Worm (Caenorhabditis elegans): ENCODE data around the gene nspg-1.
A peak's percentile ranks its signal among the peaks of the same experiment; 100 is the strongest.

nspg-1 gene

ce11 chrV:12819792-12820453 lies 48.0 kb downstream of the nspg-1 start, which contains the start of the genes ZC443.4 and ugt-18:
ZC443.4 (minus strand) TSS chrV:12819886.
ugt-18 (plus strand) TSS chrV:12820260.
- TF ChIP-seq hmg-4 (GFP tag; optimal IDR thresholded peaks at IDR 0.05) = no peak
- no peak for TF ChIP-seq tbx-11 (GFP tag; IDR thresholded peaks at IDR 0.05)

ce11 chrV:12819155-12819554 lies 48.7 kb downstream of the nspg-1 start:
- no peak for TF ChIP-seq ama-1 (optimal IDR thresholded peaks at IDR 0.05)
- TF ChIP-seq sea-1 (GFP tag; conservative IDR thresholded peaks at IDR 0.05) = no peak
- TF ChIP-seq B0310.2 (tag; optimal IDR thresholded peaks at IDR 0.05) = no peak
- TF ChIP-seq ceh-13 (GFP tag; optimal IDR thresholded peaks at IDR 0.05) = no peak
- no peak for TF ChIP-seq tbx-37 (GFP tag; conservative IDR thresholded peaks at IDR 0.05)
- TF ChIP-seq ceh-36 (tag; optimal IDR thresholded peaks at IDR 0.05) = no peak
- no peak for TF ChIP-seq pes-1 (GFP tag; IDR thresholded peaks at IDR 0.05)
- TF ChIP-seq tra-4 (tag; optimal IDR thresholded peaks at IDR 0.05) = no peak
- no peak for TF ChIP-seq F13C5.2 (tag; optimal IDR thresholded peaks at IDR 0.05)
- no peak for TF ChIP-seq ets-7 (tag; optimal IDR thresholded peaks at IDR 0.05)
- TF ChIP-seq hmg-4 (GFP tag; optimal IDR thresholded peaks at IDR 0.05) = no peak
- TF ChIP-seq hmbx-1 (tag; optimal IDR thresholded peaks at IDR 0.05) = no peak
- no peak for TF ChIP-seq flt-1 (GFP tag; IDR thresholded peaks at IDR 0.05)
- TF ChIP-seq scrt-1 (GFP tag; IDR thresholded peaks at IDR 0.05) = no peak
- TF ChIP-seq hnd-1 (tag; optimal IDR thresholded peaks at IDR 0.05) = no peak

- TF ChIP-seq ceh-13 (GFP tag; optimal IDR thresholded peaks at IDR 0.05) (no peak), hmbx-1 (tag; optimal IDR thresholded peaks at IDR 0.05) (no peak), hnd-1 (tag; optimal IDR thresholded peaks at IDR 0.05) (no peak), ets-7 (tag; optimal IDR thresholded peaks at IDR 0.05) (no peak), tbx-37 (GFP tag; conservative IDR thresholded peaks at IDR 0.05) (no peak), tbx-11 (GFP tag; IDR thresholded peaks at IDR 0.05) (no peak), flt-1 (GFP tag; IDR thresholded peaks at IDR 0.05) (no peak), pes-1 (GFP tag; IDR thresholded peaks at IDR 0.05) (no peak), sea-1 (GFP tag; conservative IDR thresholded peaks at IDR 0.05) (no peak), F13C5.2 (tag; optimal IDR thresholded peaks at IDR 0.05) (no peak), ceh-36 (tag; optimal IDR thresholded peaks at IDR 0.05) (no peak), tra-4 (tag; optimal IDR thresholded peaks at IDR 0.05) (no peak), hmg-4 (GFP tag; optimal IDR thresholded peaks at IDR 0.05) (no peak), B0310.2 (tag; optimal IDR thresholded peaks at IDR 0.05) (no peak), scrt-1 (GFP tag; IDR thresholded peaks at IDR 0.05) (no peak), ama-1 (optimal IDR thresholded peaks at IDR 0.05) (no peak), aly-1 (tag; optimal IDR thresholded peaks at IDR 0.05) (no peak)
These were observed 49.4 kb downstream of the nspg-1 start for ce11 chrV:12818486-12818885.

ce11 chrV:12816672-12817071 lies 51.2 kb downstream of the nspg-1 start:
- TF ChIP-seq aly-1 (tag; optimal IDR thresholded peaks at IDR 0.05) (no peak), tbx-11 (GFP tag; IDR thresholded peaks at IDR 0.05) (no peak), ama-1 (optimal IDR thresholded peaks at IDR 0.05) (no peak), flt-1 (GFP tag; IDR thresholded peaks at IDR 0.05) (no peak)

ce11 chrV:12815386-12815785 lies 52.5 kb downstream of the nspg-1 start:
- TF ChIP-seq tbx-11 (GFP tag; IDR thresholded peaks at IDR 0.05) (no peak), ceh-13 (GFP tag; optimal IDR thresholded peaks at IDR 0.05) (no peak), tbx-37 (GFP tag; conservative IDR thresholded peaks at IDR 0.05) (no peak), B0310.2 (tag; optimal IDR thresholded peaks at IDR 0.05) (no peak), hmg-4 (GFP tag; optimal IDR thresholded peaks at IDR 0.05) (no peak), F13C5.2 (tag; optimal IDR thresholded peaks at IDR 0.05) (no peak)

ce11 chrV:12814481-12814882 lies 53.4 kb downstream of the nspg-1 start:
- TF ChIP-seq B0310.2 (tag; optimal IDR thresholded peaks at IDR 0.05) (no peak), tbx-37 (GFP tag; conservative IDR thresholded peaks at IDR 0.05) (no peak), hmg-4 (GFP tag; optimal IDR thresholded peaks at IDR 0.05) (peak; percentile 52), aly-1 (tag; optimal IDR thresholded peaks at IDR 0.05) (peak; percentile 10), hmbx-1 (tag; optimal IDR thresholded peaks at IDR 0.05) (no peak), tbx-11 (GFP tag; IDR thresholded peaks at IDR 0.05) (no peak), scrt-1 (GFP tag; IDR thresholded peaks at IDR 0.05) (no peak), ets-7 (tag; optimal IDR thresholded peaks at IDR 0.05) (no peak), tra-4 (tag; optimal IDR thresholded peaks at IDR 0.05) (no peak), ama-1 (optimal IDR thresholded peaks at IDR 0.05) (no peak), F13C5.2 (tag; optimal IDR thresholded peaks at IDR 0.05) (peak; percentile 2), ceh-13 (GFP tag; optimal IDR thresholded peaks at IDR 0.05) (no peak), hnd-1 (tag; optimal IDR thresholded peaks at IDR 0.05) (no peak), ceh-36 (tag; optimal IDR thresholded peaks at IDR 0.05) (no peak), flt-1 (GFP tag; IDR thresholded peaks at IDR 0.05) (no peak), sea-1 (GFP tag; conservative IDR thresholded peaks at IDR 0.05) (no peak), pes-1 (GFP tag; IDR thresholded peaks at IDR 0.05) (no peak)

ce11 chrV:12814022-12814421 lies 53.9 kb downstream of the nspg-1 start, which contains the start of gene ZC443.3:
ZC443.3 (minus strand) TSS chrV:12814122.
- TF ChIP-seq hmbx-1 (tag; optimal IDR thresholded peaks at IDR 0.05) (no peak), hmg-4 (GFP tag; optimal IDR thresholded peaks at IDR 0.05) (no peak), sea-1 (GFP tag; conservative IDR thresholded peaks at IDR 0.05) (no peak), scrt-1 (GFP tag; IDR thresholded peaks at IDR 0.05) (no peak), B0310.2 (tag; optimal IDR thresholded peaks at IDR 0.05) (no peak), hnd-1 (tag; optimal IDR thresholded peaks at IDR 0.05) (no peak), ceh-13 (GFP tag; optimal IDR thresholded peaks at IDR 0.05) (no peak), ets-7 (tag; optimal IDR thresholded peaks at IDR 0.05) (no peak), aly-1 (tag; optimal IDR thresholded peaks at IDR 0.05) (no peak), tbx-11 (GFP tag; IDR thresholded peaks at IDR 0.05) (no peak), pes-1 (GFP tag; IDR thresholded peaks at IDR 0.05) (no peak), flt-1 (GFP tag; IDR thresholded peaks at IDR 0.05) (no peak), tra-4 (tag; optimal IDR thresholded peaks at IDR 0.05) (no peak), ama-1 (optimal IDR thresholded peaks at IDR 0.05) (no peak), tbx-37 (GFP tag; conservative IDR thresholded peaks at IDR 0.05) (no peak), ceh-36 (tag; optimal IDR thresholded peaks at IDR 0.05) (no peak)
